Fruit fly (Drosophila melanogaster) whole organism, wandering third instar larva: Measurements from ENCODE around the gene CG7974.

Experiments
- Dfd ChIP-seq: fragments of >200 bp; optimal IDR thresholded peaks from 2 replicates; lab custom pipeline; 2017; ENCODE audit warnings: missing biosample characterization, missing genetic modification characterization
- Dif ChIP-seq: fragments of 200-275, 200-300 bp; sonication (Bioruptor generic); optimal IDR thresholded peaks from 2 replicates; lab custom pipeline; 2018; ENCODE audit warnings: missing biosample characterization, missing genetic modification characterization; ENCODE audit not compliant: partially characterized antibody
- HLH106 ChIP-seq: fragments of 200-800 bp; optimal IDR thresholded peaks from 3 replicates; lab custom pipeline; 2019; ENCODE audit warnings: missing biosample characterization, mild to moderate bottlenecking, missing genetic modification characterization, moderate library complexity
- Hnf4 ChIP-seq: fragments of 200-800 bp; sonication (Bioruptor generic); optimal IDR thresholded peaks from 2 replicates; lab custom pipeline; 2016; ENCODE audit warnings: missing biosample characterization, mild to moderate bottlenecking, missing genetic modification characterization
- Hr78 ChIP-seq: fragments of >200 bp; optimal IDR thresholded peaks from 2 replicates; lab custom pipeline; 2017; ENCODE audit warnings: missing biosample characterization, missing genetic modification characterization
- Mio ChIP-seq: sonication (Bioruptor generic); optimal IDR thresholded peaks from 2 replicates; lab custom pipeline; 2016; ENCODE audit warnings: missing biosample characterization, missing genetic modification characterization
- N ChIP-seq: fragments of >200 bp; optimal IDR thresholded peaks from 2 replicates; lab custom pipeline; 2018; ENCODE audit warnings: missing biosample characterization, missing external identifiers, missing genetic modification characterization
- Vsx2 ChIP-seq: fragments of 200-300, 225-300 bp; sonication (Bioruptor generic); optimal IDR thresholded peaks from 2 replicates; lab custom pipeline; 2018; ENCODE audit warnings: missing biosample characterization, missing genetic modification characterization; ENCODE audit not compliant: partially characterized antibody
- pan ChIP-seq: fragments of >200 bp; optimal IDR thresholded peaks from 2 replicates; lab custom pipeline; 2017
- psq ChIP-seq: fragments of 200-800 bp; sonication (Bioruptor generic); optimal IDR thresholded peaks from 3 replicates; lab custom pipeline; 2017; ENCODE audit warnings: missing biosample characterization, mild to moderate bottlenecking, missing genetic modification characterization, moderate library complexity
- tai ChIP-seq: sonication (Bioruptor generic); optimal IDR thresholded peaks from 2 replicates; lab custom pipeline; 2016; ENCODE audit warnings: missing biosample characterization, missing genetic modification characterization
- woc ChIP-seq: sonication (Bioruptor generic); optimal IDR thresholded peaks from 2 replicates; lab custom pipeline; 2016; ENCODE audit warnings: missing biosample characterization, mild to moderate bottlenecking, missing genetic modification characterization

DNA sequence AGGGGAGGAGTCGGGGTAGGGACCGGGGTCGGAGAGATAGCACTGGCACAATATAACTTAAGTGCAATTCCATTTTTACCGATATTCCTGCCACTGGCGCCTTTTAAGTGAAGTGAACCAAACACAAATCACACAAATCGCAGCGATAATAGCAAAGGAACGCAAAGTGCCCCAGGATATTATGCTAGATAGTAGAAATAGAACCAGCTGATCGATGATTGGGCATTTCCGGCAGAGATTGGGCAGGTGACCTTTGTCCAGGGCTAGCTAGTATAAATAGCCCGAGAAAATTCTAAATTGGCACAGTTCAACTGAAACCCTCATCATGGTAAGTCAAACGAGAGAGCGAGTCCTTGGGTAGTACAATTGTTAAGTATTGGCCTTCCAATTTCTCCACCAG, 29.4 kb downstream of the CG7974 start, which contains the start of gene CG12011:
- TF ChIP-seq Dif (GFP tag; lab: Kevin White, UChicago), result no peak
- TF ChIP-seq pan (lab: Kevin White, UChicago), result no peak
- TF ChIP-seq tai, result no peak
- no peak for TF ChIP-seq Vsx2 (GFP tag; lab: Kevin White, UChicago)
- TF ChIP-seq N (GFP tag; lab: Kevin White, UChicago), result no peak
- no peak for TF ChIP-seq Hnf4 (GFP tag; lab: Kevin White, UChicago)
- no peak for TF ChIP-seq Hr78 (GFP tag; lab: Kevin White, UChicago)
- no peak for TF ChIP-seq HLH106 (tag; lab: Kevin White, UChicago)
- no peak for TF ChIP-seq Mio (GFP tag; lab: Kevin White, UChicago)
- no peak for TF ChIP-seq Dfd (GFP tag; lab: Kevin White, UChicago)
- TF ChIP-seq woc (GFP tag; lab: Kevin White, UChicago), result no peak
- no peak for TF ChIP-seq psq (GFP tag; lab: Kevin White, UChicago)
